Worm (Caenorhabditis elegans) whole organism, L4/young adult: Measurements from ENCODE around the gene fbxa-71.

Experiments used
- W03F9.2 ChIP-seq: fragments of 150-350 bp; optimal IDR thresholded peaks from 2 replicates; lab custom pipeline; 2014; ENCODE audit warnings: missing biosample characterization, missing genetic modification characterization
- dao-5 ChIP-seq: sonication (generic microtip); optimal IDR thresholded peaks from 2 replicates; lab custom pipeline; 2016; ENCODE audit warnings: missing genotype, missing genetic modification characterization, moderate library complexity, missing compliant biosample characterization
- him-1 ChIP-seq: sonication (generic microtip); optimal IDR thresholded peaks from 2 replicates; lab custom pipeline; 2016; ENCODE audit warnings: missing genotype, missing genetic modification reagents, missing genetic modification characterization, missing compliant biosample characterization

DNA sequence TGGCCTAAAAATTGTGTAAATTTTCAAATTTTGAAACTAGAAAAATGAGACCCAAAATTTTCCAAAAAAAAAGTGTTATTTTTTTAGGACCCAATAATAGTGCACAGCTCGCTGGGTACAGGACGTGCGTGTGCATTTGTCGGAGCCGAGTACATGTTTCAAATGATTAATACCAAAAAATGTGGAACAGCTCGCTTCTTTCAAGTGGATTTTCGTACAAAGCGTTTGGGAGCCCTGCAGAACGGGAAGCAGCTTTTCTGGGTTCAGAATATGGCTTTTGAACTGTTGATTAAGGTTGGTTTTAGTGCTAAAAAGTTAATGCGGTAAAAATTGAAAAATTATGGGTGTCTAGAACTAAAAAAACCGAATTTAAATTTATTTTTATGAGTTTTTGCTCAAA lies 32.6 kb downstream of the fbxa-71 start:
- TF ChIP-seq dao-5 (tag; lab: Kevin White, UChicago) (no peak), W03F9.2 (tag; lab: Kevin White, UChicago) (no peak), him-1 (tag; lab: Kevin White, UChicago) (no peak)
